Fruit fly (Drosophila melanogaster): ENCODE data around the gene bdwf.
A peak's percentile ranks its signal among the peaks of the same experiment; 100 is the strongest.

bdwf gene

DNA sequence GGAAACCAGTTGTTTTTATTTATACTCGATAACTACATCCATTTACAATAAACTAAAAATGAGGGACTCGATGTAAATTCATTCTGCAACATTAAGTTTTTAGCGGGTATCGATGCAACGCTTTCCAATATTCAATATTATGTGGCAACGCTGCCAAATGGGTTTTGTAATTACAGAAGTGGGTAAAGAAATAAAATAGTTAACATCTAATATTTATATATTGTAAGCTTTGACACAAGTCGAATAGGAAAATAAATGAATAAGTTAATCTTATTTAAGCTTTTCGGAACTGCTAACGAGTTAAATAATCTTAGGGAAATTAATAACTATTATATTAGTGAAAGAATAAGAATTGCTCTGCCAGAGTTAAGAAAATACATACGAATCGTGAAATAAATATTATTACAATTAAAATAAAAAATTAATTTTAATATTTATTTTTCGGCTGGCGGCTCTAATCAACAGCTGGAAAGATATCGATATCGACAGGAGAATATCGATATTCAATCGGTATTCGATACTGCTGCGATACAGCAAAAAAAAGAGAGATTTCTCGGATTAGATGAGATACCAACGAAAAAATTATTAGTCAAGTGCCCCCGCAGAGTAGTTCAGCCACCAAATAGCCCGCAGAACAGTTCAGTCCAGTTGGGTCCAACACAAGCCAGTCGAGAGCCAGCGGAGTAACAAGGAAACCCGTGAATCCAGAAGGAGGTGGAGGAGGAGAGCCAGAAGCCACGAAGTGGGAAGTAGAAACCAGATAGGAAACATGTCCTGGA is 42.3 kb upstream of the bdwf start, which contains the start of gene GckIII (continued):
- TF ChIP-seq CG7556 (GFP tag; optimal IDR thresholded peaks at IDR 0.05): no peak
- no peak for TF ChIP-seq CG31365 (tag; optimal IDR thresholded peaks at IDR 0.05)
- peak; percentile 79 for TF ChIP-seq tna (GFP tag; IDR thresholded peaks at IDR 0.05; ENCODE audit: partially characterized antibody)
- no peak for TF ChIP-seq CG3407 (GFP tag; optimal IDR thresholded peaks at IDR 0.05)
- TF ChIP-seq CG1832 (GFP tag; optimal IDR thresholded peaks at IDR 0.05): no peak
- TF ChIP-seq CG16815 (GFP tag; optimal IDR thresholded peaks at IDR 0.05): no peak
- TF ChIP-seq CG17829 (tag; optimal IDR thresholded peaks at IDR 0.05): peak; percentile 22
- peak; percentile 79 for TF ChIP-seq hb (GFP tag; IDR thresholded peaks at IDR 0.05; ENCODE audit: partially characterized antibody)
- TF ChIP-seq CG33557 (GFP tag; optimal IDR thresholded peaks at IDR 0.05): no peak
- peak; percentile 74; the same call in 1 of the 4 replicates for TF ChIP-seq chinmo (GFP tag; IDR thresholded peaks at IDR 0.05; ENCODE audit: partially characterized antibody)
- no peak for TF ChIP-seq ci (GFP tag; IDR thresholded peaks at IDR 0.05)
- TF ChIP-seq bab2 (GFP tag; optimal IDR thresholded peaks at IDR 0.05): no peak
- TF ChIP-seq CG14860 (GFP tag; IDR thresholded peaks at IDR 0.05; ENCODE audit: partially characterized antibody): peak; percentile 83
- peak; percentile 66 for TF ChIP-seq vnd (GFP tag; IDR thresholded peaks at IDR 0.05; ENCODE audit: partially characterized antibody)
- no peak for TF ChIP-seq CG14050 (GFP tag; IDR thresholded peaks at IDR 0.05)
- no peak for TF ChIP-seq CG31388 (GFP tag; optimal IDR thresholded peaks at IDR 0.05)
- peak; percentile 87 for TF ChIP-seq CG6791 (GFP tag; IDR thresholded peaks at IDR 0.05; ENCODE audit: partially characterized antibody)
- TF ChIP-seq GATAe (GFP tag; conservative IDR thresholded peaks at IDR 0.05): no peak
- TF ChIP-seq grau (tag; optimal IDR thresholded peaks at IDR 0.05): no peak
- peak; percentile 89 for TF ChIP-seq Scr (GFP tag; IDR thresholded peaks at IDR 0.05; ENCODE audit: partially characterized antibody)
- peak; percentile 50 for TF ChIP-seq Sry-δ (GFP tag; optimal IDR thresholded peaks at IDR 0.05)
- TF ChIP-seq B-H1 (GFP tag; IDR thresholded peaks at IDR 0.05): no peak
- no peak for TF ChIP-seq fd96Cb (tag; optimal IDR thresholded peaks at IDR 0.05)
- TF ChIP-seq CG10565 (GFP tag; optimal IDR thresholded peaks at IDR 0.05): no peak
- TF ChIP-seq mam (GFP tag; optimal IDR thresholded peaks at IDR 0.05): no peak
- TF ChIP-seq dati (GFP tag; IDR thresholded peaks at IDR 0.05): no peak
- TF ChIP-seq Doc3 (GFP tag; IDR thresholded peaks at IDR 0.05; ENCODE audit: partially characterized antibody): peak; percentile 86
- peak; percentile 62 for TF ChIP-seq CG2116 (GFP tag; optimal IDR thresholded peaks at IDR 0.05)
- TF ChIP-seq crc (GFP tag; optimal IDR thresholded peaks at IDR 0.05): no peak
- peak; percentile 5 for TF ChIP-seq CG7745 (tag; optimal IDR thresholded peaks at IDR 0.05)
- peak; percentile 32 for TF ChIP-seq CG8924 (tag; optimal IDR thresholded peaks at IDR 0.05)
- TF ChIP-seq CG12391 (tag; optimal IDR thresholded peaks at IDR 0.05): peak; percentile 26
- TF ChIP-seq grn (GFP tag; optimal IDR thresholded peaks at IDR 0.05): peak; percentile 86
- peak; percentile 63 for TF ChIP-seq CG4617 (GFP tag; optimal IDR thresholded peaks at IDR 0.05; ENCODE audit: borderline replicate concordance)
- no peak for TF ChIP-seq Mrtf (GFP tag; IDR thresholded peaks at IDR 0.05)
- TF ChIP-seq pho (GFP tag; optimal IDR thresholded peaks at IDR 0.05): no peak
- no peak for TF ChIP-seq Bteb2 (GFP tag; optimal IDR thresholded peaks at IDR 0.05)
- no peak for TF ChIP-seq peb (GFP tag; IDR thresholded peaks at IDR 0.05)
- TF ChIP-seq CG1792 (GFP tag; optimal IDR thresholded peaks at IDR 0.05): no peak
- TF ChIP-seq sens-2 (GFP tag; IDR thresholded peaks at IDR 0.05): no peak
- no peak for TF ChIP-seq NK7.1 (GFP tag; optimal IDR thresholded peaks at IDR 0.05)
- no peak for TF ChIP-seq Asciz (GFP tag; optimal IDR thresholded peaks at IDR 0.05)
- TF ChIP-seq Hmx (GFP tag; optimal IDR thresholded peaks at IDR 0.05): no peak
- no peak for TF ChIP-seq Gug (GFP tag; IDR thresholded peaks at IDR 0.05)
- TF ChIP-seq CG12219 (GFP tag; optimal IDR thresholded peaks at IDR 0.05): no peak
- TF ChIP-seq hbn (GFP tag; IDR thresholded peaks at IDR 0.05; ENCODE audit: partially characterized antibody): peak; percentile 52
- TF ChIP-seq CG7271 (tag; optimal IDR thresholded peaks at IDR 0.05): no peak
- no peak for TF ChIP-seq dimm (GFP tag; IDR thresholded peaks at IDR 0.05)
- TF ChIP-seq tap (tag; optimal IDR thresholded peaks at IDR 0.05): no peak
